Worm (Caenorhabditis elegans) whole organism, L4 larva: ENCODE results near the gene irld-40.

Experiments
- R02D3.7 ChIP-seq: fragments of 150-350 bp; sonication (generic microtip); optimal IDR thresholded peaks from 3 replicates; lab custom pipeline; 2014; ENCODE audit warnings: missing biosample characterization, missing genetic modification characterization
- ZK337.2 ChIP-seq: fragments of 200-800 bp; sonication (Bioruptor generic); IDR thresholded peaks from 2 replicates; pipeline ENCODE4 v1.3.6; 2022; ENCODE audit warnings: missing genetic modification reagents, missing genetic modification characterization, missing compliant biosample characterization
- aha-1 ChIP-seq: fragments of 150-350 bp; peaks from one replicate; lab custom pipeline; 2014; ENCODE audit warnings: missing biosample characterization, missing genetic modification characterization
- ama-1 ChIP-seq: fragments of 150-350 bp; optimal IDR thresholded peaks from 2 replicates; lab custom pipeline; 2014; ENCODE audit warnings: inconsistent platforms, mixed read lengths
- ceh-20 ChIP-seq: fragments of 200-800 bp; sonication (Bioruptor generic); IDR thresholded peaks from 2 replicates; pipeline ENCODE4 v1.3.6; 2022; ENCODE audit warnings: missing genetic modification reagents, missing genetic modification characterization, missing compliant biosample characterization
- dmd-6 ChIP-seq: fragments of 200-800 bp; sonication (Bioruptor generic); IDR thresholded peaks from 2 replicates; pipeline ENCODE4 v1.3.6; 2022; ENCODE audit warnings: missing genetic modification reagents, missing genetic modification characterization, missing compliant biosample characterization
- fkh-10 ChIP-seq: fragments of 150-350 bp; optimal IDR thresholded peaks from 2 replicates; lab custom pipeline; 2014; ENCODE audit warnings: missing biosample characterization, missing genetic modification reagents, missing genetic modification characterization
- gei-8 ChIP-seq: fragments of 200-800 bp; sonication (Bioruptor generic); optimal IDR thresholded peaks from 2 replicates; lab custom pipeline; 2018; ENCODE audit warnings: mild to moderate bottlenecking, missing genetic modification characterization, missing compliant biosample characterization
- lin-15B ChIP-seq: fragments of 150-350 bp; sonication (generic microtip); optimal IDR thresholded peaks from 3 replicates; lab custom pipeline; 2014; ENCODE audit warnings: missing biosample characterization, missing genetic modification characterization
- nhr-237 ChIP-seq: sonication (generic microtip); optimal IDR thresholded peaks from 2 replicates; lab custom pipeline; 2017; ENCODE audit warnings: missing biosample characterization, missing genetic modification characterization
- nhr-77 ChIP-seq: fragments of 150-350 bp; optimal IDR thresholded peaks from 2 replicates; lab custom pipeline; 2014; ENCODE audit warnings: missing biosample characterization, missing genetic modification characterization
- php-3 ChIP-seq: fragments of 200-800 bp; sonication (Bioruptor generic); IDR thresholded peaks from 2 replicates; pipeline ENCODE4 v1.3.6; 2022; ENCODE audit warnings: missing genetic modification reagents, missing genetic modification characterization, missing compliant biosample characterization
- unc-62 ChIP-seq, 3 experiments: fragments of 150-350 bp in 1 of 3; sonication (generic microtip); optimal IDR thresholded peaks in 2 of 3; peaks in 1 of 3; 1 replicate in 1 of 3; 2 replicates in 2 of 3; lab custom pipeline; 2014 to 2017; ENCODE audit warnings: missing biosample characterization in 3 of 3, missing genetic modification characterization in 3 of 3, missing genetic modification reagents in 3 of 3, missing genotype in 1 of 3

- TF ChIP-seq ama-1 (lab: Kevin White, UChicago) (no peak), dmd-6 (GFP tag; lab: Robert Waterston, UW) (no peak), nhr-237 (tag; lab: Kevin White, UChicago) (no peak), lin-15B (tag; lab: Kevin White, UChicago) (no peak), php-3 (GFP tag; lab: Robert Waterston, UW) (no peak), aha-1 (tag; lab: Kevin White, UChicago) (no peak), ZK337.2 (GFP tag; lab: Robert Waterston, UW) (no peak), unc-62 (GFP tag; optimal IDR thresholded peaks at IDR 0.05 in 1 of 2; lab: Kevin White, UChicago) (no peak), unc-62 (tag; optimal IDR thresholded peaks at IDR 0.05; lab: Kevin White, UChicago) (no peak), nhr-77 (tag; lab: Kevin White, UChicago) (no peak), ceh-20 (no peak), fkh-10 (GFP tag; lab: Kevin White, UChicago) (no peak), R02D3.7 (tag; lab: Kevin White, UChicago) (no peak), gei-8 (no peak)
Observed at ce11 chrV:1678228-1678627, 15.9 kb downstream of the irld-40 start, which contains the start of gene srw-98.
